Worm (Caenorhabditis elegans): Measurements from ENCODE around the gene sri-10.
"Not testable (repeated sequence)": the region's sequence is repeated elsewhere in the genome, so short reads cannot be mapped to it uniquely, and the experiment has no call there.

Gene sri-10

ce11 chrV:18760174-18760573 lies 46.1 kb downstream of the sri-10 start, which contains the start of gene F11D11.3:
F11D11.3 (minus strand) TSS chrV:18760274.
- TF ChIP-seq mes-4 (tag; optimal IDR thresholded peaks at IDR 0.05) (no peak), attf-5 (GFP tag; optimal IDR thresholded peaks at IDR 0.05) (no peak), F22D6.2 (tag; optimal IDR thresholded peaks at IDR 0.05) (no peak), atf-7 (tag; optimal IDR thresholded peaks at IDR 0.05) (no peak), F52B5.7 (tag; optimal IDR thresholded peaks at IDR 0.05) (no peak), nfya-1 (tag; optimal IDR thresholded peaks at IDR 0.05; ENCODE audit: borderline replicate concordance, insufficient read depth) (no peak), nhr-179 (tag; optimal IDR thresholded peaks at IDR 0.05) (no peak), madf-10 (tag; optimal IDR thresholded peaks at IDR 0.05) (no peak), B0336.3 (GFP tag; IDR thresholded peaks at IDR 0.05) (no peak), B0019.2 (GFP tag; conservative IDR thresholded peaks at IDR 0.05) (no peak), nhr-80 (tag; optimal IDR thresholded peaks at IDR 0.05) (no peak), unc-130 (GFP tag; optimal IDR thresholded peaks at IDR 0.05) (no peak), lsy-27 (tag; optimal IDR thresholded peaks at IDR 0.05; ENCODE audit: borderline replicate concordance, insufficient read depth) (no peak), ama-1 (optimal IDR thresholded peaks at IDR 0.05) (no peak), ama-1 (GFP tag; optimal IDR thresholded peaks at IDR 0.05) (no peak), rec-8 (tag; optimal IDR thresholded peaks at IDR 0.05) (no peak), ceh-100 (GFP tag; IDR thresholded peaks at IDR 0.05) (no peak)

- not testable (repeated sequence) for TF ChIP-seq madf-6 (GFP tag; IDR thresholded peaks at IDR 0.05); ztf-3 (GFP tag; optimal IDR thresholded peaks at IDR 0.05); let-607 (tag; optimal IDR thresholded peaks at IDR 0.05)
These were observed 52.0 kb downstream of the sri-10 start, which contains the start of gene clec-254 for ce11 chrV:18754328-18754727. clec-254 (minus strand) TSS chrV:18754428.

ce11 chrV:18753036-18753435 lies 53.3 kb downstream of the sri-10 start, which contains the start of gene F11D11.6:
F11D11.6 (minus strand) TSS chrV:18753136.
- no peak for TF ChIP-seq ceh-79 (tag; optimal IDR thresholded peaks at IDR 0.05)
- no peak for TF ChIP-seq cebp-2 (GFP tag; IDR thresholded peaks at IDR 0.05)
- TF ChIP-seq attf-6 (GFP tag; IDR thresholded peaks at IDR 0.05), result no peak
- TF ChIP-seq C17E4.6 (GFP tag; IDR thresholded peaks at IDR 0.05), result no peak
- TF ChIP-seq tbx-9 (tag; optimal IDR thresholded peaks at IDR 0.05; ENCODE audit: borderline replicate concordance), result no peak
- TF ChIP-seq lir-1 (GFP tag; conservative IDR thresholded peaks at IDR 0.05), result no peak
